Fruit fly (Drosophila melanogaster) whole organism, pupa: ENCODE measurements around the gene eag.

Experiments used
- CG12605 ChIP-seq: fragments of 200-800 bp; sonication (Bioruptor generic); IDR thresholded peaks from 2 replicates; pipeline ENCODE4 v1.3.6; 2022; ENCODE audit warnings: missing biosample characterization, missing genetic modification characterization
- CG15710 ChIP-seq: fragments of 200-800 bp; sonication (Bioruptor generic); optimal IDR thresholded peaks from 2 replicates; lab custom pipeline; 2018; ENCODE audit warnings: missing biosample characterization, mild to moderate bottlenecking, missing genetic modification characterization, moderate library complexity
- CG32121 ChIP-seq: fragments of 200-800 bp; sonication (Bioruptor generic); IDR thresholded peaks from 2 replicates; pipeline ENCODE4 v1.3.6; 2022; ENCODE audit warnings: missing biosample characterization, missing genetic modification characterization
- CG34367 ChIP-seq: fragments of 200-800 bp; sonication (Bioruptor generic); optimal IDR thresholded peaks from 2 replicates; lab custom pipeline; 2018; ENCODE audit warnings: missing biosample characterization, mild to moderate bottlenecking, missing genetic modification characterization
- CG4496 ChIP-seq: fragments of 200-800 bp; sonication (Bioruptor generic); IDR thresholded peaks from 3 replicates; pipeline ENCODE4 v1.3.6; 2022; ENCODE audit warnings: missing biosample characterization, missing genetic modification characterization
- CG8159 ChIP-seq: fragments of 200-800 bp; sonication (Bioruptor generic); optimal IDR thresholded peaks from 3 replicates; lab custom pipeline; 2018; ENCODE audit warnings: missing biosample characterization, mild to moderate bottlenecking, missing genetic modification characterization, moderate library complexity
- CG8301 ChIP-seq: fragments of 200-800 bp; sonication (Bioruptor generic); optimal IDR thresholded peaks from 2 replicates; lab custom pipeline; 2018; ENCODE audit warnings: missing biosample characterization, mild to moderate bottlenecking, missing genetic modification characterization
- CG9948 ChIP-seq: fragments of 200-800 bp; sonication (Bioruptor generic); optimal IDR thresholded peaks from 2 replicates; lab custom pipeline; 2018; ENCODE audit warnings: missing biosample characterization, mild to moderate bottlenecking, missing genetic modification characterization, moderate library complexity
- D1 ChIP-seq: fragments of 200-800 bp; sonication (Bioruptor generic); optimal IDR thresholded peaks from 2 replicates; lab custom pipeline; 2018; ENCODE audit warnings: missing biosample characterization, mild to moderate bottlenecking, missing genetic modification characterization, moderate library complexity
- EcR ChIP-seq: fragments of 200-800 bp; sonication (Bioruptor generic); optimal IDR thresholded peaks from 3 replicates; lab custom pipeline; 2019; ENCODE audit warnings: missing biosample characterization, missing genetic modification characterization, mild to moderate bottlenecking, moderate library complexity, missing genetic modification reagents
- Ets98B ChIP-seq: fragments of 200-800 bp; sonication (Bioruptor generic); IDR thresholded peaks from 2 replicates; pipeline ENCODE4 v1.3.6; 2022; ENCODE audit warnings: missing biosample characterization, missing genetic modification characterization
- Snoo ChIP-seq: fragments of 200-800 bp; sonication (Bioruptor generic); optimal IDR thresholded peaks from 3 replicates; lab custom pipeline; 2017; ENCODE audit warnings: missing biosample characterization, mild to moderate bottlenecking, missing genetic modification characterization, inconsistent platforms
- fd96Ca ChIP-seq: fragments of 200-800 bp; sonication (Bioruptor generic); IDR thresholded peaks from 3 replicates; pipeline ENCODE4 v1.3.6; 2022; ENCODE audit warnings: missing biosample characterization, missing genetic modification characterization

DNA sequence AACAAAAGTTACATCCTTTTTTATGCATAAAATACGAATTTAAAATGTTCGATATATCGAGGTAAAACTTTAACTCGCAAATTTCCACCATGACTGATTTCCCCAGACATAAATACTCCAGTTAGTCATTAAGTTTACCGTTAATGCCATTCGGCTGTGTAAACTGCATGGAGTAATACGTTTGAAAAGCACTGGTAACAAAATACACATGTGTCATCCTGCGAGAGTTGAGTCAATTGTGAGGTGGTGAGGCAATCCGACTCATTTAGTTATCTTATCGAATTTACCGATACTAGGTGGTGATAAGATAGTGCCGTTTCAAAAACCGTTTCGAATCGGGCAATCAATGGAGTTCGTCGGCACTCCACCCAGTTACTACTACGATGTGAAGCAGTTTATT lies 90.3 kb downstream of the eag start:
- TF ChIP-seq CG8301 (tag; lab: Kevin White, UChicago): no peak
- TF ChIP-seq Snoo (tag; lab: Kevin White, UChicago): no peak
- no peak for TF ChIP-seq CG4496 (GFP tag; lab: Robert Waterston, UW)
- no peak for TF ChIP-seq CG9948 (tag; lab: Kevin White, UChicago)
- no peak for TF ChIP-seq fd96Ca
- no peak for TF ChIP-seq CG12605
- no peak for TF ChIP-seq CG34367 (tag; lab: Kevin White, UChicago)
- TF ChIP-seq EcR (GFP tag; lab: Kevin White, UChicago): no peak
- TF ChIP-seq CG32121: no peak
- no peak for TF ChIP-seq CG8159 (tag; lab: Kevin White, UChicago)
- no peak for TF ChIP-seq D1
- TF ChIP-seq CG15710: no peak
- TF ChIP-seq Ets98B: no peak
